Worm (Caenorhabditis elegans) whole organism, L1 larva: ENCODE results near the gene sorf-1.

Source experiments
- C04F5.9 ChIP-seq: sonication (generic microtip); optimal IDR thresholded peaks from 2 replicates; lab custom pipeline; 2016; ENCODE audit warnings: missing genetic modification characterization, missing compliant biosample characterization
- F16B12.6 ChIP-seq: fragments of 150-350 bp; optimal IDR thresholded peaks from 2 replicates; lab custom pipeline; 2014; ENCODE audit warnings: missing biosample characterization, missing genetic modification characterization
- Y116A8C.19 ChIP-seq: sonication (generic microtip); optimal IDR thresholded peaks from 2 replicates; lab custom pipeline; 2016; ENCODE audit warnings: missing compliant biosample characterization, missing genetic modification characterization, borderline replicate concordance
- aha-1 ChIP-seq: fragments of 150-350 bp; optimal IDR thresholded peaks from 2 replicates; lab custom pipeline; 2014; ENCODE audit warnings: missing biosample characterization, missing genetic modification characterization
- alr-1 ChIP-seq: fragments of 200-800 bp; sonication (Bioruptor generic); optimal IDR thresholded peaks from 2 replicates; lab custom pipeline; 2018; ENCODE audit warnings: borderline replicate concordance, mild to moderate bottlenecking, missing genetic modification characterization, missing compliant biosample characterization
- aly-2 ChIP-seq: fragments of 150-350 bp; optimal IDR thresholded peaks from 2 replicates; lab custom pipeline; 2014; ENCODE audit warnings: missing biosample characterization, missing genetic modification characterization
- blmp-1 ChIP-seq: fragments of 150-350 bp; optimal IDR thresholded peaks from 2 replicates; lab custom pipeline; 2014; ENCODE audit warnings: missing biosample characterization, missing genetic modification characterization
- ceh-88 ChIP-seq: fragments of 200-800 bp; sonication (Bioruptor generic); IDR thresholded peaks from 2 replicates; pipeline ENCODE4 v1.3.6; 2022; ENCODE audit warnings: missing genetic modification characterization, missing compliant biosample characterization
- ceh-90 ChIP-seq: sonication (generic microtip); optimal IDR thresholded peaks from 2 replicates; lab custom pipeline; 2016; ENCODE audit warnings: missing genetic modification characterization, missing compliant biosample characterization
- ces-1 ChIP-seq: fragments of 150-350 bp; optimal IDR thresholded peaks from 2 replicates; lab custom pipeline; 2014; ENCODE audit warnings: missing biosample characterization, missing genetic modification reagents, missing genetic modification characterization
- dpl-1 ChIP-seq, 3 experiments: fragments of 150-350 bp in 2 of 3; sonication (generic microtip) in 1 of 3; optimal IDR thresholded peaks; 2 replicates each; lab custom pipeline; 2014 to 2017; ENCODE audit warnings: missing biosample characterization in 3 of 3, missing genetic modification characterization in 3 of 3, missing genetic modification reagents in 3 of 3
- dsc-1 ChIP-seq: sonication (generic microtip); optimal IDR thresholded peaks from 2 replicates; lab custom pipeline; 2016; ENCODE audit warnings: mild to moderate bottlenecking, missing genetic modification characterization, missing compliant biosample characterization
- efl-1 ChIP-seq, 4 experiments: fragments of 150-350 bp; optimal IDR thresholded peaks in 3 of 4; peaks in 1 of 4; 1 replicate in 1 of 4; 2 replicates in 3 of 4; lab custom pipeline; 2014; ENCODE audit warnings: missing biosample characterization in 2 of 4, missing genetic modification characterization in 2 of 4, missing genetic modification reagents in 2 of 4
- efl-3 ChIP-seq: fragments of 200-800 bp; sonication (Bioruptor generic); optimal IDR thresholded peaks from 2 replicates; lab custom pipeline; 2018; ENCODE audit warnings: mild to moderate bottlenecking, missing genetic modification characterization, missing compliant biosample characterization
- egl-13 ChIP-seq: sonication (generic microtip); optimal IDR thresholded peaks from 2 replicates; lab custom pipeline; 2016; ENCODE audit warnings: missing genotype, missing genetic modification reagents, missing genetic modification characterization, missing compliant biosample characterization
- elt-2 ChIP-seq: sonication (generic microtip); optimal IDR thresholded peaks from 2 replicates; lab custom pipeline; 2016; ENCODE audit warnings: missing genetic modification characterization, mild to moderate bottlenecking, inconsistent platforms, missing compliant biosample characterization, missing genetic modification reagents
- elt-3 ChIP-seq, 6 experiments: fragments of 150-350 bp in 1 of 6; sonication (generic microtip); optimal IDR thresholded peaks; 2 replicates each; lab custom pipeline; 2017 to 2018; ENCODE audit warnings: missing biosample characterization in 6 of 6, missing genetic modification characterization in 6 of 6, inconsistent platforms in 1 of 6
- fkh-4 ChIP-seq: sonication (generic microtip); optimal IDR thresholded peaks from 2 replicates; lab custom pipeline; 2016; ENCODE audit warnings: missing compliant biosample characterization, missing genetic modification characterization, borderline replicate concordance
- fkh-8 ChIP-seq: sonication (generic microtip); optimal IDR thresholded peaks from 2 replicates; lab custom pipeline; 2016; ENCODE audit warnings: mild to moderate bottlenecking, missing genetic modification characterization, missing compliant biosample characterization
- fos-1 ChIP-seq: fragments of 150-350 bp; optimal IDR thresholded peaks from 2 replicates; lab custom pipeline; 2014; ENCODE audit warnings: missing biosample characterization, missing genetic modification characterization
- hlh-4 ChIP-seq: sonication (generic microtip); optimal IDR thresholded peaks from 2 replicates; lab custom pipeline; 2016; ENCODE audit warnings: mild to moderate bottlenecking, missing genetic modification characterization, missing compliant biosample characterization
- hpl-2 ChIP-seq: fragments of 150-350 bp; optimal IDR thresholded peaks from 2 replicates; lab custom pipeline; 2014; ENCODE audit warnings: missing biosample characterization, missing genetic modification reagents, missing genetic modification characterization
- irx-1 ChIP-seq: sonication (generic microtip); optimal IDR thresholded peaks from 2 replicates; lab custom pipeline; 2016; ENCODE audit warnings: missing genetic modification characterization, missing compliant biosample characterization
- jun-1 ChIP-seq: fragments of 150-350 bp; optimal IDR thresholded peaks from 2 replicates; lab custom pipeline; 2014; ENCODE audit warnings: missing biosample characterization, missing genetic modification reagents, missing genetic modification characterization
- lin-14 ChIP-seq: fragments of 200-800 bp; sonication (Bioruptor generic); optimal IDR thresholded peaks from 2 replicates; lab custom pipeline; 2018; ENCODE audit warnings: mild to moderate bottlenecking, missing genetic modification characterization, moderate library complexity, missing compliant biosample characterization
- lin-15B ChIP-seq: fragments of 150-350 bp; sonication (generic microtip); optimal IDR thresholded peaks from 3 replicates; lab custom pipeline; 2014; ENCODE audit warnings: missing biosample characterization, missing genetic modification characterization
- lin-39 ChIP-seq: fragments of 150-350 bp; optimal IDR thresholded peaks from 2 replicates; lab custom pipeline; 2014; ENCODE audit warnings: missing biosample characterization, missing genetic modification reagents, missing genetic modification characterization
- lir-3 ChIP-seq: sonication (generic microtip); optimal IDR thresholded peaks from 2 replicates; lab custom pipeline; 2016; ENCODE audit warnings: mild to moderate bottlenecking, missing genetic modification characterization, moderate library complexity, missing compliant biosample characterization; ENCODE audit not compliant: poor library complexity
- mab-9 ChIP-seq: fragments of 200-800 bp; sonication (Bioruptor generic); IDR thresholded peaks from 2 replicates; pipeline ENCODE4 v1.3.6; 2022; ENCODE audit warnings: missing genetic modification reagents, missing genetic modification characterization, missing compliant biosample characterization
- mep-1 ChIP-seq: fragments of 150-350 bp; optimal IDR thresholded peaks from 2 replicates; lab custom pipeline; 2014; ENCODE audit warnings: missing biosample characterization, missing genetic modification characterization
- nhr-11 ChIP-seq: fragments of 150-350 bp; optimal IDR thresholded peaks from 2 replicates; lab custom pipeline; 2014; ENCODE audit warnings: missing biosample characterization, missing genetic modification characterization
- nhr-12 ChIP-seq: sonication (generic microtip); optimal IDR thresholded peaks from 2 replicates; lab custom pipeline; 2017; ENCODE audit warnings: missing biosample characterization, missing genetic modification characterization
- nhr-19 ChIP-seq: fragments of 200-800 bp; sonication (Bioruptor generic); conservative IDR thresholded peaks from 2 replicates; pipeline ENCODE4 v1.3.6; 2022; ENCODE audit warnings: missing genetic modification characterization, missing compliant biosample characterization
- nhr-237 ChIP-seq: fragments of 150-350 bp; optimal IDR thresholded peaks from 2 replicates; lab custom pipeline; 2014; ENCODE audit warnings: missing biosample characterization, missing genetic modification characterization
- nhr-47 ChIP-seq: sonication (generic microtip); optimal IDR thresholded peaks from 2 replicates; lab custom pipeline; 2016; ENCODE audit warnings: mild to moderate bottlenecking, missing genetic modification characterization, moderate library complexity, missing compliant biosample characterization
- nhr-71 ChIP-seq: sonication (generic microtip); optimal IDR thresholded peaks from 2 replicates; lab custom pipeline; 2016; ENCODE audit warnings: mild to moderate bottlenecking, missing genetic modification characterization, moderate library complexity, missing compliant biosample characterization
- pax-3 ChIP-seq: fragments of 200-800 bp; sonication (Bioruptor generic); optimal IDR thresholded peaks from 2 replicates; lab custom pipeline; 2018; ENCODE audit warnings: mild to moderate bottlenecking, missing genetic modification characterization, moderate library complexity, missing compliant biosample characterization
- rnt-1 ChIP-seq: sonication (generic microtip); optimal IDR thresholded peaks from 2 replicates; lab custom pipeline; 2016; ENCODE audit warnings: mild to moderate bottlenecking, missing genetic modification characterization, moderate library complexity, missing compliant biosample characterization
- skn-1 ChIP-seq: fragments of 150-350 bp; optimal IDR thresholded peaks from 2 replicates; lab custom pipeline; 2014; ENCODE audit warnings: missing biosample characterization, missing genetic modification characterization
- sox-4 ChIP-seq: sonication (generic microtip); optimal IDR thresholded peaks from 2 replicates; lab custom pipeline; 2016; ENCODE audit warnings: missing genetic modification characterization, missing compliant biosample characterization
- swsn-7 ChIP-seq: sonication (generic microtip); optimal IDR thresholded peaks from 2 replicates; lab custom pipeline; 2016; ENCODE audit warnings: missing genetic modification characterization, missing compliant biosample characterization
- tlp-1 ChIP-seq: fragments of 150-350 bp; optimal IDR thresholded peaks from 2 replicates; lab custom pipeline; 2014; ENCODE audit warnings: missing biosample characterization, missing genetic modification characterization
- unc-130 ChIP-seq: fragments of 150-350 bp; optimal IDR thresholded peaks from 2 replicates; lab custom pipeline; 2017; ENCODE audit warnings: missing biosample characterization, missing genetic modification characterization, inconsistent platforms
- unc-30 ChIP-seq: sonication (generic microtip); optimal IDR thresholded peaks from 2 replicates; lab custom pipeline; 2017; ENCODE audit warnings: missing biosample characterization, missing genetic modification characterization
- unc-86 ChIP-seq: sonication (generic microtip); optimal IDR thresholded peaks from 2 replicates; lab custom pipeline; 2016; ENCODE audit warnings: missing genetic modification characterization, missing compliant biosample characterization
- unc-98 ChIP-seq: fragments of 200-800 bp; sonication (Bioruptor generic); IDR thresholded peaks from 2 replicates; pipeline ENCODE4 v1.3.6; 2022; ENCODE audit warnings: missing genetic modification characterization, missing compliant biosample characterization
- zip-4 ChIP-seq: fragments of 200-800 bp; sonication (Bioruptor generic); optimal IDR thresholded peaks from 2 replicates; lab custom pipeline; 2018; ENCODE audit warnings: mild to moderate bottlenecking, missing genetic modification characterization, moderate library complexity, missing compliant biosample characterization
- ztf-11 ChIP-seq, 2 experiments: sonication (generic microtip); optimal IDR thresholded peaks; 2 replicates each; lab custom pipeline; 2016 to 2017; ENCODE audit warnings: missing genetic modification characterization in 2 of 2, missing biosample characterization in 1 of 2, missing compliant biosample characterization in 1 of 2

Gene sorf-1

DNA sequence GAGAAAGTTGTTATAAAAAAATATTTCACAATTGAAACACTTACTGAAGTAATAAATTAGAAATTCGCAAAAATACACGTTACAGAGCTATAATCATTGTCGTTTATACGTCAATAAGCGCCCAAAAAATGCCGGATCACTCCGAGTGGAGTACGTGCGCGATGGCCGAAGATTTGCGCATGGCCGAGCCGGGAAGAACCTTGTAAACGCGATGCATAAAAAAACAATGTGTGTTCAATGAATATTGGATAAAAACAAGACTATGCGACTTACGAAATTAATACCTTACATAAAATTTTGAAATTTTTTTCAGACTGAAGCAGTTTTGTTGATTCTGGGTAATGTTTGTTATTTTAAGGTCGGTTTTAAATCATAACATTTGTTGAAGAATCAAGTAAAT lies at the start of gene sorf-1 (continued):
- TF ChIP-seq fos-1 (tag; lab: Kevin White, UChicago) (no peak), aly-2 (tag; lab: Kevin White, UChicago) (no peak), fkh-4 (tag; lab: Kevin White, UChicago) (peak; percentile 52), efl-1 (optimal IDR thresholded peaks at IDR 0.05; lab: Kevin White, UChicago) (peak; percentile 6 to 11), efl-1 (GFP tag; optimal IDR thresholded peaks at IDR 0.05 in 1 of 2; lab: Kevin White, UChicago) (peak in 1 of 2 experiments; percentile 74), elt-3 (tag; optimal IDR thresholded peaks at IDR 0.05; lab: Kevin White, UChicago) (no peak), zip-4 (no peak), unc-130 (tag; lab: Kevin White, UChicago) (no peak), nhr-19 (GFP tag; lab: Robert Waterston, UW) (peak; percentile 41), nhr-71 (tag; lab: Kevin White, UChicago) (peak; percentile 71), ces-1 (no peak), unc-98 (GFP tag; lab: Robert Waterston, UW) (no peak), efl-3 (GFP tag; lab: Kevin White, UChicago) (no peak), dpl-1 (GFP tag; optimal IDR thresholded peaks at IDR 0.05; lab: Kevin White, UChicago) (peak in 2 of 3 experiments; percentile 22 to 46), egl-13 (tag; lab: Kevin White, UChicago) (peak; percentile 11), mab-9 (GFP tag; lab: Robert Waterston, UW) (no peak), Y116A8C.19 (tag; lab: Kevin White, UChicago) (no peak), unc-30 (tag; lab: Kevin White, UChicago) (no peak), lin-15B (tag; lab: Kevin White, UChicago) (no peak), alr-1 (no peak), swsn-7 (tag; lab: Kevin White, UChicago) (peak; percentile 54), unc-86 (tag; lab: Kevin White, UChicago) (no peak), tlp-1 (no peak), jun-1 (tag; lab: Kevin White, UChicago) (no peak), skn-1 (no peak), F16B12.6 (no peak), lin-14 (GFP tag; lab: Kevin White, UChicago) (peak; percentile 73), pax-3 (no peak), nhr-47 (tag; lab: Kevin White, UChicago) (peak; percentile 58), ztf-11 (tag; optimal IDR thresholded peaks at IDR 0.05; lab: Kevin White, UChicago) (peak in 1 of 2 experiments; percentile 56)

DNA sequence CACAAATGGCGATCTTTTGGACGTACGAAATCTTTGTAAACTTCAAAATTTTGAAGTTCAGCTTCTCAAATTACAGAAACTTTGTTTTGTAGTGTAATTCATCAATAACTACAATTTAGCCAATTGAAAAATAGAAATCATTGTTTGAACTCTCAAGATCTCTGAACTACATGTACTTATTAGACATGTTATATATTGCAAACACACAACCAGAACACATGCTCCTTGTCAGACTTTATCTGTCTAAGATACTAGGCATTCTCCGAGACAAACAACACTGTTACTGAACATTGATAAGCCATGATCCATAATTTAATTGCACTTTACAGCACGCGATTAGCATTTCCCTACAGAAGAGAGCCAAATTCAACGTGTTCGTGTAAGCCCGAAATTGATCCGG lies 45.5 kb upstream of the sorf-1 start, which contains the start of gene ZK813.6:
Gene ZK813.6, plus strand, starts transcription at position 301 of the 400 bp plus-strand sequence.
- TF ChIP-seq ceh-88 = no peak

DNA sequence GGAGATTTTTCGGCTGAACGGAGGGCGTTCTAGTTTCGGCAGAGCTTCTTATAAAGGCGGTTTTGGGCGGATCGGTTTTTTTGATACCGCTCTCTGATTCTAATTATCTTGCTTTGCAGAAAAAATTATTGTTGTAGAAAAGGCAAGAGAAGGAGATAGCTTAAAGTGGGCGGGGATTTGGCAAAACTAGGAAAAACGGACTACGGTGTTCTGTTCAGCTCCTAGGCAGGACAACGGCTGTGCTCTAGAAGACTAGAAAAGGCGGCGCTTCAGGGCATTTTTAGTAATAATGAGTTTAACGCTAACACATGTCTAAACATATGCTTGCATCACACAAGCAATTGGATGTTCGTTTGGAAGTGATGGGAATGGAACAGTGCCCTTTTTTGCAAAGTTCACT lies 40.0 kb upstream of the sorf-1 start, which contains the start of gene C04F6.7:
Gene C04F6.7, minus strand, starts transcription at position 101 of the 400 bp plus-strand sequence.
- TF ChIP-seq nhr-11 = no peak
- no peak for TF ChIP-seq irx-1 (tag; lab: Kevin White, UChicago)

DNA sequence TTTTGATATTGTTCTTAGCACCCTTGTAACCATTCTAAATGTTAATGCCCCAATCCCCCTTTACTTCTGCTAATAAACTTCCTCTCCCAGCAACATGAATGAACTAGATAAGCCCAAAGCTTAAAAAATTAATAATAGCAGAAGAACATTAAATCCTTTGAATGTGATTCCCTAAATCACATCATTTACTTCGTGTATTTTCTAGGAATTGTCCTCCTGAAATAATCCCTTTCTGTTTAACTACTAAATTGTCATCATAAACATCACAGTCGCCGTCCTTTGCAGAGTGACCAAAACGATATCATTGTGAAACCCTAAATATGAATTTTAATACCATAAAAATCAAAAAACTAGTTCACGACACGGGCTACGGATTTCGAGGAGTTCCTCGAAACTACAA lies 37.0 kb upstream of the sorf-1 start:
- TF ChIP-seq Y116A8C.19 (tag; lab: Kevin White, UChicago) (no peak), lin-15B (tag; lab: Kevin White, UChicago) (no peak), mep-1 (no peak), blmp-1 (tag; lab: Kevin White, UChicago) (no peak), C04F5.9 (tag; lab: Kevin White, UChicago) (no peak), pax-3 (peak; percentile 58), elt-2 (no peak), fkh-8 (tag; lab: Kevin White, UChicago) (peak; percentile 6), ceh-90 (tag; lab: Kevin White, UChicago) (no peak), dsc-1 (tag; lab: Kevin White, UChicago) (peak; percentile 87), skn-1 (no peak), ces-1 (no peak), lir-3 (tag; lab: Kevin White, UChicago) (no peak), ceh-88 (no peak), nhr-237 (no peak), rnt-1 (tag; lab: Kevin White, UChicago) (no peak), lin-39 (tag; lab: Kevin White, UChicago) (no peak), hpl-2 (GFP tag; lab: Kevin White, UChicago) (no peak), hlh-4 (no peak), sox-4 (tag; lab: Kevin White, UChicago) (peak; percentile 34), nhr-12 (no peak), nhr-47 (tag; lab: Kevin White, UChicago) (peak; percentile 17), aha-1 (tag; lab: Kevin White, UChicago) (no peak)
